Worm (Caenorhabditis elegans): ENCODE measurements around the gene skr-12.

Gene skr-12

DNA sequence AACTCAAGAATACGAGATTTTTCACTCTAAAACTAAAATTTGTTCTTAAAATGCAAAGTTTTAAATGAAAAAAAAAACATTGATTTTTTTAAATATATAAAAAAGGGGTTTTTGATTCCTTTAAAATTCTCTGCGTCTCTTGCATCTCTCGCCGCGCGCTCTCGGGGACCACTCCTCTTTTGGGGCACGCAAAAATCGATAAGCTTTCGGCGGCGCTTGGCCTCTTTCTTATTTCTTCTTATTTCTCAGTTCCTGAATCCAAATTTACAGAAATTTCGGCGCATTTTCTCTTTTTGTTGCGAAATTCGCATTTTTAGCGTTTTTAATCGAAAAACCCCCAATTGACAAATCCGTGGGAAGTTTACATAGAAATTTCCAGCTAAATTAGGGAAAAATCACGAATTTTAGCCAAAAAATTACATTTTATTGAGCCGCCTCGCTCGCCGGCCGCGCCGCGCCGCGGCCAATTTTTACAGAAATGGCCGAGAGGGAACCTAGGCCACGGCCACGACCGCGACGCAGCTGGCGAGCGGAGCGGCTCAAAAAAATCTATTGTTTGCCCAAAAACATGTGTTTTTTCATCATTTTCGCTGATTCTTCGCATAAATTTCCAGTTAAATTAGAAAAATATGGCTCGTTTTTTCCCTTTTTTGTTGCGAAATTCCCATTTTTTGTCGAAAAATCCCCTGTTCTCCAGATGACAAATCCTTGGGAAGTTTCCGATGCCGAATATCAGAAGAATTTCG is 47.9 kb upstream of the skr-12 start, which contains the start of gene itsn-1 (continued):
- TF ChIP-seq hif-1 (tag; optimal IDR thresholded peaks at IDR 0.05), result no peak
- 0 out of 4 replicates have a peak, but pooled peaks of 1 of the 2 experiments have one; percentile 46 for TF ChIP-seq madf-5 (GFP tag; IDR thresholded peaks at IDR 0.05)
- no peak for TF ChIP-seq daf-19 (GFP tag; conservative IDR thresholded peaks at IDR 0.05)
- no peak for TF ChIP-seq Y75B8A.6 (GFP tag; IDR thresholded peaks at IDR 0.05)

DNA sequence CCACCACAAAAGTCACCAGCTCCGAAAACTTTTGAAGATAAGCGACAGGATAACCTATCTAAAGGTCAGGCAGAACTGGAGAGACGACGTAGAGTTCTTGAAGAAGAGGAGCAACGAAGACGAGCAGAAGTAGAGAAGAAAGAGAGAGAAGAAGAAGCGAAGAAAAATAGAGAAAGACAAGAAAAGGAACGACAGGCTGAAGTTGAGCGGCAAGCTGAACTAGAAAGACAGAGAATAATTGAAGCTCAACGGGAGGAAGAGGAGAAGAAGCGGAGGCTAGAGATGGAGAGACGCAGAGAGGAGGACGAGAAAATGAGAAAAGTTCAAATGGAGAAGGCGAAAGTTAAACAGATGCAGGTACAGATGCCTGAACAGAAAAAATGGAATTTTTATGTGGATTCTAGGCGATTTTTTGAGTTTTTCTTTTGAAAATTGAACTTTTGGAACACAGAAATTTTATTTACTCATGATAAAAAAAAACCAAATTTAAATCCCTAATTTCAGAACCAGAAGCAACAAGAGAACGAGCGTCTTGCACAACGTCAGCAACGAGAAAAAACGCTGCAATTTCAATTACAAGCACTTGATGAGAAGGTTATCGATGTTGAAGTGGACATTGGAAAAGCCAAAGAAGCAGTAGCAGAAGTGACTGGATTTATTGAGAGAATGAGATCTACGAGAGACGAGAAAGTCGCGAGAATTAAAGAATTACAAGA is 45.9 kb upstream of the skr-12 start:
- TF ChIP-seq unc-62 (GFP tag; optimal IDR thresholded peaks at IDR 0.05 in 1 of 2), result peak in 1 of 2 experiments; percentile 94
- TF ChIP-seq unc-62 (tag; optimal IDR thresholded peaks at IDR 0.05), result no peak
- TF ChIP-seq ztf-7 (tag; optimal IDR thresholded peaks at IDR 0.05), result no peak
- TF ChIP-seq hmg-1.1 (GFP tag; IDR thresholded peaks at IDR 0.05), result 0 out of 2 replicates have a peak, but pooled peaks have one; percentile 51

ce11 chrIV:17125967-17126366 is 41.1 kb upstream of the skr-12 start:
- TF ChIP-seq snpc-1.2 (GFP tag; IDR thresholded peaks at IDR 0.05) (peak; percentile 41; the same call in 1 of the 2 replicates), nhr-6 (tag; optimal IDR thresholded peaks at IDR 0.05) (no peak), saeg-2 (GFP tag; IDR thresholded peaks at IDR 0.05) (no peak)

DNA sequence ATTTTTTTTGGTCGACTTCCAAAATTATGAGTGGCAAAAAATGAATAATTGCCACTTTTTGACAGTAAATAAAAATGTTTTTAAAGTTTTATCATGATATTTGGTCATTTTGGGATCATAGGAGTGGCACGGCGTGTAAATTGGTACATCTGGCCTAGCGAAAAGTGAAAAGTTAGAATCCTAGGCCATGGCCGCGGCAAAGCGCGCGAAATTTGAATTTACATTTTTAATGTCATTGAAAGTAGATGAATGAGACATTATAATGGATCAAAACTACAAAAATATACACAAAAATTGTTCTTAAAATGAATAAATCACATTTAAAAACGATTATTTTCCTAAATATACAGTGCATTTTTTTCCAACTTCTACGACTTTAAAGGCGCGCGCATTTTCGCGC is 40.6 kb upstream of the skr-12 start:
- TF ChIP-seq dpl-1 (GFP tag; optimal IDR thresholded peaks at IDR 0.05) (peak; percentile 21), mxl-3 (GFP tag; optimal IDR thresholded peaks at IDR 0.05) (no peak)

- TF ChIP-seq D1046.2 (GFP tag; IDR thresholded peaks at IDR 0.05) (0 out of 2 replicates have a peak, but pooled peaks have one; percentile 16), snpc-1.2 (GFP tag; IDR thresholded peaks at IDR 0.05) (peak; percentile 68)
Measured at ce11 chrIV:17127224-17127623, 39.9 kb upstream of the skr-12 start.

DNA sequence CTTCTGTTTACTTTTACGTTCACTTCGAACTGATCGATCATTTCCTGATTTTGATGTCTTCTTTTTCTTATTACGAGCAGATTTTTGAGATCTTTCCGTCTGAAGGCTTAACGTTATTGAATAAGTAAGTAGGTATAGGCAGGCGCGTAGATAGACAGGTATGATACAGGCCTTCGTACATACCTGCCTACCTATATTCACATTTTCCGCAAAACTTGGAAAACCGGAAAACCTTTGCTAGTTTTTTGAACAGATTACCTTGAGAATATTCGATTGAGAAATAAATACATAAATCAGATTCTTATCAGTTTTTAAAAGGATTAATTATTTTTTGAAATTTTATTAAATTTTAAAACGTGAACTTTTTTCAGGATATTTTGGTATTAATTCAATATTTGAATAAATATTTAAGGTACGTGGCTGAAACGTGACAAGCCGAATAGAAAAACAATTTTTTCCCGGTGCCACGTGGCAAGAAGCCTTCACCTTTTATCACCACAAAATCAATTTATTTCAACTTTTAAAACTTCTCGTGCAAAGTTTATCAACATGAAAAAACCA is 36.0 kb upstream of the skr-12 start, which contains the start of the genes Y116A8C.37 and Y116A8C.38:
Gene Y116A8C.37, minus strand, starts transcription at position 101 of the 561 bp plus-strand sequence.
Gene Y116A8C.38, plus strand, starts transcription at position 511 of the 561 bp plus-strand sequence.
- TF ChIP-seq lin-39 (tag; optimal IDR thresholded peaks at IDR 0.05) (no peak), ZK546.5 (tag; optimal IDR thresholded peaks at IDR 0.05) (no peak), dmd-9 (GFP tag; IDR thresholded peaks at IDR 0.05) (no peak), nhr-237 (tag; optimal IDR thresholded peaks at IDR 0.05) (no peak), snpc-1.2 (GFP tag; IDR thresholded peaks at IDR 0.05) (no peak), T26A8.4 (GFP tag; IDR thresholded peaks at IDR 0.05) (no peak), attf-4 (tag; optimal IDR thresholded peaks at IDR 0.05) (no peak)

- TF ChIP-seq set-16 (GFP tag; IDR thresholded peaks at IDR 0.05), result peak; percentile 78
- TF ChIP-seq lim-7 (GFP tag; IDR thresholded peaks at IDR 0.05), result 0 out of 2 replicates have a peak, but pooled peaks have one; percentile 39
Measured at ce11 chrIV:17140936-17141335, 26.1 kb upstream of the skr-12 start.

ce11 chrIV:17150418-17150817 is 16.7 kb upstream of the skr-12 start:
- TF ChIP-seq snpc-1.2 (GFP tag; IDR thresholded peaks at IDR 0.05), result peak; percentile 96
- TF ChIP-seq R02D3.7 (tag; optimal IDR thresholded peaks at IDR 0.05), result no peak
- no peak for TF ChIP-seq daf-12 (tag; optimal IDR thresholded peaks at IDR 0.05)
- TF ChIP-seq mes-2 (tag; optimal IDR thresholded peaks at IDR 0.05; ENCODE audit: poor library complexity, severe bottlenecking), result no peak

Data from whole organism, L4 larva.